Fruit fly (Drosophila melanogaster): Measurements from ENCODE around the gene WASp.

DNA sequence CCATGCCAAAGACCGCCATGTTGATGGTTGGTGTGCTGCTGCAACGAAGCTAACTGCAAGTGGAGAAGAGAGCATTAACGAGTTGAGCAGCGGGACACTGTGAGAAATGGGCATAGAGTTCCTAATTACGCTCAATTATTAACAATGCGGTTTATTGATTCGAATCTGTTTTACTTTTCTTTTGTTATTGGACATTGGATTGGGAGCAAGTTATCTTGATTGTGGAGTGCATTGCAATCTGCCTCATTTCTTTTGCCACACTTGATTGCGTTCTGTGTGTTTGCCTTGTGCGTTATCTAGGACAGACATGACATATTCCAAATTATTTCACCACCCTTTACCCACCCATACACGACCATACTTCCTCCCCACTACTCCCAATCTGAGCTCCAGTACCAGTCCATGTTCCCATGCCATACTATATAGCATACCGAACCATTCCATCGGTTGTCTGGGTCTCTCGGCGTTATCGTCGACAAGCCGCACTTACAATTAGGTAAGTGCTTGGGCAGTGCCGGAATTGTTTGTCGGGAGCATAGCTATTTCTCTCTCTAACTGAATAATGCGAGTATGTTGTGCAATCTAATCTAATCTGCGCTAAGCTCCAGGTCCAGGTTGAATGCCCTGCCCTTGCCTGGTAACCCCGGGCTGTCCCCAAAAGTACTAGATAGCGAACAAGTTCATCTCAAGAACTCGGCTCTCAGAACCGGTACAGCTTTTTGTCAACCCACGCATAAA lies 25.6 kb upstream of the WASp start:
- TF ChIP-seq rn (GFP tag; IDR thresholded peaks at IDR 0.05) (no peak), Ets98B (GFP tag; IDR thresholded peaks at IDR 0.05) (peak; percentile 70), Pif1A (GFP tag; optimal IDR thresholded peaks at IDR 0.05) (peak; percentile 38), gl (tag; optimal IDR thresholded peaks at IDR 0.05) (no peak), CG9948 (tag; optimal IDR thresholded peaks at IDR 0.05) (peak; percentile 17), D1 (tag; optimal IDR thresholded peaks at IDR 0.05) (no peak), EcR (GFP tag; optimal IDR thresholded peaks at IDR 0.05) (no peak), CG8301 (tag; optimal IDR thresholded peaks at IDR 0.05) (peak; percentile 68), CG4496 (GFP tag; IDR thresholded peaks at IDR 0.05) (peak; percentile 68; the same call in 2 of the 3 replicates)

Measured in whole organism, pupa.